Worm (Caenorhabditis elegans) whole organism, L4 larva: ENCODE measurements around the gene flp-17.

Source experiments
- F49E8.2 ChIP-seq: sonication (generic microtip); optimal IDR thresholded peaks from 2 replicates; lab custom pipeline; 2016; ENCODE audit warnings: missing compliant biosample characterization, mild to moderate bottlenecking, missing genetic modification characterization, borderline replicate concordance
- aly-2 ChIP-seq: sonication (generic microtip); optimal IDR thresholded peaks from 2 replicates; lab custom pipeline; 2018; ENCODE audit warnings: missing biosample characterization, missing genetic modification characterization
- ceh-82 ChIP-seq: sonication (generic microtip); optimal IDR thresholded peaks from 2 replicates; lab custom pipeline; 2017; ENCODE audit warnings: missing biosample characterization, missing genetic modification characterization
- ces-1 ChIP-seq: fragments of 150-350 bp; sonication (generic microtip); optimal IDR thresholded peaks from 4 replicates; lab custom pipeline; 2014; ENCODE audit warnings: missing biosample characterization, missing genetic modification reagents, missing genetic modification characterization
- duxl-1 ChIP-seq: sonication (generic microtip); optimal IDR thresholded peaks from 2 replicates; lab custom pipeline; 2016; ENCODE audit warnings: mild to moderate bottlenecking, missing genetic modification characterization, moderate library complexity, missing compliant biosample characterization; ENCODE audit not compliant: poor library complexity
- dve-1 ChIP-seq: sonication (generic microtip); optimal IDR thresholded peaks from 2 replicates; lab custom pipeline; 2017; ENCODE audit warnings: antibody characterized with exemption, mild to moderate bottlenecking, missing genetic modification characterization, missing compliant biosample characterization; ENCODE audit not compliant: insufficient read depth
- lin-39 ChIP-seq: fragments of 150-350 bp; optimal IDR thresholded peaks from 2 replicates; lab custom pipeline; 2014; ENCODE audit warnings: missing biosample characterization, missing genetic modification reagents, missing genetic modification characterization
- nhr-25 ChIP-seq: sonication (generic microtip); optimal IDR thresholded peaks from 2 replicates; lab custom pipeline; 2017; ENCODE audit warnings: missing genetic modification characterization, mild to moderate bottlenecking, missing compliant biosample characterization, antibody characterized with exemption, moderate library complexity, borderline replicate concordance; ENCODE audit not compliant: insufficient read depth

ce11 chrIV:17174087-17174486 is 17.6 kb downstream of the flp-17 start:
- no peak for TF ChIP-seq nhr-25 (tag; lab: Kevin White, UChicago)
- no peak for TF ChIP-seq ces-1 (GFP tag; lab: Kevin White, UChicago)
- TF ChIP-seq lin-39 (tag; lab: Kevin White, UChicago), result no peak
- TF ChIP-seq aly-2, result no peak
- TF ChIP-seq duxl-1 (tag; lab: Kevin White, UChicago), result no peak
- TF ChIP-seq F49E8.2 (tag; lab: Kevin White, UChicago), result no peak
- TF ChIP-seq dve-1 (tag; lab: Kevin White, UChicago), result peak; percentile 95
- TF ChIP-seq ceh-82 (tag; lab: Kevin White, UChicago), result no peak
